Worm (Caenorhabditis elegans) whole organism, L3 larva: ENCODE results near the gene sru-9.

Source experiments
- R02D3.7 ChIP-seq: fragments of 150-350 bp; optimal IDR thresholded peaks from 2 replicates; lab custom pipeline; 2014; ENCODE audit warnings: missing biosample characterization, missing genetic modification characterization
- ZK546.5 ChIP-seq: sonication (generic microtip); optimal IDR thresholded peaks from 2 replicates; lab custom pipeline; 2017; ENCODE audit warnings: missing biosample characterization, missing genetic modification characterization
- aly-2 ChIP-seq: fragments of 150-350 bp; optimal IDR thresholded peaks from 2 replicates; lab custom pipeline; 2014; ENCODE audit warnings: missing biosample characterization, missing genetic modification characterization
- ama-1 ChIP-seq: fragments of 150-350 bp; optimal IDR thresholded peaks from 2 replicates; lab custom pipeline; 2018
- ceh-28 ChIP-seq: fragments of 150-350 bp; optimal IDR thresholded peaks from 2 replicates; lab custom pipeline; 2014; ENCODE audit warnings: missing biosample characterization, missing genetic modification reagents, missing genetic modification characterization
- ceh-82 ChIP-seq: fragments of 150-350 bp; optimal IDR thresholded peaks from 2 replicates; lab custom pipeline; 2014; ENCODE audit warnings: missing biosample characterization, missing genetic modification characterization
- ceh-9 ChIP-seq: sonication (generic microtip); optimal IDR thresholded peaks from 2 replicates; lab custom pipeline; 2018; ENCODE audit warnings: missing biosample characterization, missing genetic modification characterization
- elt-2 ChIP-seq: sonication (generic microtip); optimal IDR thresholded peaks from 2 replicates; lab custom pipeline; 2016; ENCODE audit warnings: missing genetic modification reagents, mild to moderate bottlenecking, missing genetic modification characterization, missing compliant biosample characterization
- elt-3 ChIP-seq, 3 experiments: fragments of 150-350 bp in 1 of 3; sonication (generic microtip) in 2 of 3; optimal IDR thresholded peaks; 2 replicates in 2 of 3; 4 replicates in 1 of 3; lab custom pipeline; 2014 to 2017; ENCODE audit warnings: missing biosample characterization in 3 of 3, missing genetic modification characterization in 3 of 3
- eor-1 ChIP-seq, 2 experiments: fragments of 150-350 bp; optimal IDR thresholded peaks; 2 replicates each; lab custom pipeline; 2014 to 2018; ENCODE audit warnings: missing biosample characterization in 2 of 2, missing genetic modification characterization in 2 of 2
- fkh-10 ChIP-seq: sonication (generic microtip); optimal IDR thresholded peaks from 2 replicates; lab custom pipeline; 2017; ENCODE audit warnings: missing biosample characterization, missing genetic modification reagents, missing genetic modification characterization
- fkh-2 ChIP-seq: fragments of 150-350 bp; optimal IDR thresholded peaks from 2 replicates; lab custom pipeline; 2014; ENCODE audit warnings: missing biosample characterization, missing genetic modification reagents, missing genetic modification characterization
- fos-1 ChIP-seq: fragments of 150-350 bp; optimal IDR thresholded peaks from 2 replicates; lab custom pipeline; 2014; ENCODE audit warnings: missing biosample characterization, missing genetic modification characterization
- hmg-11 ChIP-seq: sonication (generic microtip); optimal IDR thresholded peaks from 2 replicates; lab custom pipeline; 2016; ENCODE audit warnings: missing genetic modification characterization, missing compliant biosample characterization
- jun-1 ChIP-seq: fragments of 150-350 bp; optimal IDR thresholded peaks from 2 replicates; lab custom pipeline; 2014; ENCODE audit warnings: missing biosample characterization, missing genetic modification reagents, missing genetic modification characterization
- lin-15B ChIP-seq: fragments of 150-350 bp; optimal IDR thresholded peaks from 2 replicates; lab custom pipeline; 2014; ENCODE audit warnings: missing biosample characterization, missing genetic modification characterization
- lsy-12 ChIP-seq: sonication (generic microtip); optimal IDR thresholded peaks from 2 replicates; lab custom pipeline; 2016; ENCODE audit warnings: mild to moderate bottlenecking, missing genetic modification characterization, missing compliant biosample characterization
- mdl-1 ChIP-seq: fragments of 150-350 bp; optimal IDR thresholded peaks from 2 replicates; lab custom pipeline; 2014; ENCODE audit warnings: missing biosample characterization, missing genetic modification characterization
- nhr-11 ChIP-seq: fragments of 150-350 bp; optimal IDR thresholded peaks from 2 replicates; lab custom pipeline; 2014; ENCODE audit warnings: missing biosample characterization, missing genetic modification characterization
- nhr-12 ChIP-seq: fragments of 150-350 bp; optimal IDR thresholded peaks from 2 replicates; lab custom pipeline; 2014; ENCODE audit warnings: missing biosample characterization, missing genetic modification characterization
- nhr-23 ChIP-seq: fragments of 150-350 bp; optimal IDR thresholded peaks from 2 replicates; lab custom pipeline; 2014; ENCODE audit warnings: missing biosample characterization, missing genetic modification reagents, missing genetic modification characterization
- nhr-25 ChIP-seq: sonication (generic microtip); optimal IDR thresholded peaks from 2 replicates; lab custom pipeline; 2017; ENCODE audit warnings: missing biosample characterization, missing genetic modification characterization
- nhr-28 ChIP-seq: fragments of 150-350 bp; optimal IDR thresholded peaks from 2 replicates; lab custom pipeline; 2014; ENCODE audit warnings: missing biosample characterization, missing genetic modification characterization
- nhr-67 ChIP-seq: fragments of 150-350 bp; optimal IDR thresholded peaks from 2 replicates; lab custom pipeline; 2014; ENCODE audit warnings: missing biosample characterization, missing genetic modification characterization
- nhr-76 ChIP-seq: fragments of 150-350 bp; sonication (generic microtip); optimal IDR thresholded peaks from 5 replicates; lab custom pipeline; 2014; ENCODE audit warnings: missing biosample characterization, missing genetic modification characterization
- nhr-77 ChIP-seq: fragments of 150-350 bp; optimal IDR thresholded peaks from 2 replicates; lab custom pipeline; 2014; ENCODE audit warnings: missing biosample characterization, missing genetic modification characterization
- pha-4 ChIP-seq: fragments of 150-350 bp; optimal IDR thresholded peaks from 2 replicates; lab custom pipeline; 2014; ENCODE audit warnings: missing biosample characterization, missing genetic modification reagents, missing genetic modification characterization
- pqm-1 ChIP-seq: fragments of 150-350 bp; optimal IDR thresholded peaks from 2 replicates; lab custom pipeline; 2017; ENCODE audit warnings: missing biosample characterization, missing genetic modification characterization, inconsistent platforms
- skn-1 ChIP-seq: fragments of 150-350 bp; optimal IDR thresholded peaks from 2 replicates; lab custom pipeline; 2014; ENCODE audit warnings: missing biosample characterization, missing genetic modification characterization
- snpc-4 ChIP-seq: fragments of 150-350 bp; optimal IDR thresholded peaks from 2 replicates; lab custom pipeline; 2014; ENCODE audit warnings: missing biosample characterization, missing genetic modification characterization
- tbx-2 ChIP-seq: sonication (generic microtip); optimal IDR thresholded peaks from 2 replicates; lab custom pipeline; 2016; ENCODE audit warnings: mild to moderate bottlenecking, missing genetic modification characterization, missing compliant biosample characterization
- unc-39 ChIP-seq: sonication (generic microtip); optimal IDR thresholded peaks from 4 replicates; lab custom pipeline; 2017; ENCODE audit warnings: missing biosample characterization, missing genetic modification characterization
- unc-62 ChIP-seq: fragments of 150-350 bp; sonication (generic microtip); optimal IDR thresholded peaks from 4 replicates; lab custom pipeline; 2014; ENCODE audit warnings: missing biosample characterization, missing genetic modification reagents, missing genetic modification characterization
- zag-1 ChIP-seq: fragments of 150-350 bp; optimal IDR thresholded peaks from 2 replicates; lab custom pipeline; 2014; ENCODE audit warnings: missing biosample characterization, missing genetic modification characterization
- ztf-11 ChIP-seq: fragments of 150-350 bp; optimal IDR thresholded peaks from 2 replicates; lab custom pipeline; 2014; ENCODE audit warnings: missing biosample characterization, missing genetic modification characterization
- ztf-4 ChIP-seq: fragments of 150-350 bp; optimal IDR thresholded peaks from 2 replicates; lab custom pipeline; 2014; ENCODE audit warnings: missing biosample characterization, missing genetic modification characterization

Gene sru-9

DNA sequence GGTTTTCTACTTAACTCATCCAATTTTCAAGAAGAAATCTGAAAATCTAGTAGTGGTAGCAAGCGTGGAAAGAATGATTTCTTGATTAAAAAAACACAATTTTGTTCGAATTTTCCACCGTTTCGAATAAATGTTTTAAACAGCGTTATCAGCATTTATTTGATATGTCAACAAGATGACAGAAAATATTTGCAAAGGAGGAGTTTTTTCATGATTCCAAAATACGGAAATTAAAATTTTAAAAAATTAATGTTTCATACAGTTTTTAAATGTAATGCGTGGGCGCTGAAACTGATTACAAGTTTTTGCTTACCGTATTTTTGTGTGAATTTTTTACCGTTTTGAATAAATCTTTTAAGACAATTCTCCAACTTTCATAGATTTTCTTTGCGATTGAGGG lies 43.8 kb downstream of the sru-9 start:
- peak; percentile 22 for TF ChIP-seq pha-4
- TF ChIP-seq zag-1 (tag; lab: Kevin White, UChicago), result no peak
- no peak for TF ChIP-seq ztf-4 (tag; lab: Kevin White, UChicago)
- TF ChIP-seq aly-2, result no peak
- no peak for TF ChIP-seq ceh-28 (tag; lab: Kevin White, UChicago)

DNA sequence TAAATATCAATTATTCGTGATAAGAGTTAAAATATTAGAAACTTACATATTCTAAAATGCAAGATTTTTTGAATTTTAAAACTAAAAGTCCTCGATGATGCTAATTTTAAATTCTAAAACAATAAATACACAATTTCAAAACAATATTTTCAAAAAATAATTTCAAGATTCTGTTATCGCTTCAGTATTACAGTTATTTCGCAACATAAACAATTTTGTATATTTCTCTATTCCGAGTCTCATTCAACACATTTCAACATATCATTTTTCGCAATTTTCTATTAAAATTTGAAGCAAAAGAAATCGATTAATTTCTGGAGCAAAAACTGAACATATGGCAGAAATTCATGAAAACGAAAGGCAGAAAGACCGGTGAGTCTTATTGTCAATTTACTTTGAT lies 44.4 kb downstream of the sru-9 start, which contains the start of gene fbxa-98:
fbxa-98 (plus strand) TSS at position 243 of the 400 bp plus-strand sequence.
- TF ChIP-seq unc-39 (no peak), lsy-12 (tag; lab: Kevin White, UChicago) (no peak), elt-2 (tag; lab: Kevin White, UChicago) (no peak), pha-4 (no peak), lin-15B (tag; lab: Kevin White, UChicago) (no peak), ama-1 (lab: Kevin White, UChicago) (no peak), ZK546.5 (tag; lab: Kevin White, UChicago) (no peak), nhr-67 (tag; lab: Kevin White, UChicago) (no peak), nhr-23 (tag; lab: Kevin White, UChicago) (no peak), ceh-9 (tag; lab: Kevin White, UChicago) (no peak), nhr-28 (tag; lab: Kevin White, UChicago) (no peak), ztf-11 (no peak), nhr-77 (tag; lab: Kevin White, UChicago) (no peak), tbx-2 (tag; lab: Kevin White, UChicago) (no peak), ceh-28 (tag; lab: Kevin White, UChicago) (no peak), fkh-10 (GFP tag; lab: Kevin White, UChicago) (no peak)

DNA sequence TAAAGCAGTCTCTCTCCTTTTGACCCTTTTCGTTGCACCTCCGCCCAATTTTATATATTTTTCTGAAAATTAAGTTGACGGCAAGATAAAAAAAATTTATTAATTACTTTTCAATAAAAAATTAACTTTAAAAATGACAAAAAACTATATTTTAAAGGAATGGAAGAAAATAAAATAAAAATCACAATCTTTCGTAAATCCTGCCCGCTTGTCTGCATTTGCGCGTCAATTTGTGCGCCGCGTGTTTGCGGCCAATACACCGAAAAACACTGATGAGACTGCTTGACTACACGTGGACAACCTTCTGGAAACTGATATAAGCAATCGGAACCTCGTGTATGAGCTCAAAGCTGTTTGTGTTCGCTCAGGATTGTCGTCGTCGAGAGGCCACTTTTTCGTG lies 48.2 kb downstream of the sru-9 start, which contains the start of gene C08F11.7:
C08F11.7 (plus strand) TSS at position 301 of the 400 bp plus-strand sequence.
- no peak for TF ChIP-seq nhr-76 (tag; lab: Kevin White, UChicago)
- TF ChIP-seq pha-4, result no peak
- no peak for TF ChIP-seq hmg-11 (tag; lab: Kevin White, UChicago)
- TF ChIP-seq snpc-4 (tag; lab: Kevin White, UChicago), result no peak
- TF ChIP-seq fkh-10 (GFP tag; lab: Kevin White, UChicago), result no peak
- no peak for TF ChIP-seq nhr-12
- TF ChIP-seq jun-1 (tag; lab: Kevin White, UChicago), result no peak
- no peak for TF ChIP-seq elt-2 (tag; lab: Kevin White, UChicago)
- TF ChIP-seq mdl-1 (tag; lab: Kevin White, UChicago), result no peak
- no peak for TF ChIP-seq fkh-2 (tag; lab: Kevin White, UChicago)
- TF ChIP-seq nhr-11, result no peak
- TF ChIP-seq lin-15B (tag; lab: Kevin White, UChicago), result no peak
- TF ChIP-seq ZK546.5 (tag; lab: Kevin White, UChicago), result no peak
- TF ChIP-seq nhr-23 (tag; lab: Kevin White, UChicago), result no peak
- TF ChIP-seq eor-1 (tag; optimal IDR thresholded peaks at IDR 0.05; lab: Kevin White, UChicago), result no peak
- no peak for TF ChIP-seq R02D3.7 (tag; lab: Kevin White, UChicago)
- TF ChIP-seq fos-1 (tag; lab: Kevin White, UChicago), result no peak

DNA sequence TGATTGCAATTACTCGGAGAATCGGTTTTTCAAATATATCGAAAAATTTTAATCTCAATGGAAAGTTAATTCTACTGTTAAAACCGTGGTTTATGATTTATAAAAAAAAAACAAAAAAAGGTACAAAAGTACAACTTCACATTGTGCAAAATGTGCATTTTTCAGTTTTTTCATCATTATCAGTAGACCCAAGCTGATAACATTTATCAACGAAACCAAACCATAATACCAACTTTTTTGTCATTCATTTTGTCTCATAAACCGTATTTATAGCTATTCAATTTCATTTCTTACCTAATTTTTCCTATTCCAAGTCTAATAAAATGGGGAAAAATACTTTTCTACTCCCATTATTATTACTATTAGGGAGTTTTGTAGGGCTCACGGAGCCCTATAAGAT lies 50.2 kb downstream of the sru-9 start, which contains the start of gene ugt-22:
ugt-22 (plus strand) TSS at position 234 of the 400 bp plus-strand sequence.
- TF ChIP-seq nhr-23 (tag; lab: Kevin White, UChicago) (no peak), fkh-2 (tag; lab: Kevin White, UChicago) (no peak), lsy-12 (tag; lab: Kevin White, UChicago) (no peak), ceh-82 (no peak), skn-1 (tag; lab: Kevin White, UChicago) (peak; percentile 22), elt-3 (tag; optimal IDR thresholded peaks at IDR 0.05; lab: Kevin White, UChicago) (no peak), aly-2 (no peak), pqm-1 (tag; lab: Kevin White, UChicago) (peak; percentile 83), elt-2 (tag; lab: Kevin White, UChicago) (peak; percentile 86), pha-4 (no peak), ceh-9 (tag; lab: Kevin White, UChicago) (no peak), unc-62 (GFP tag; lab: Kevin White, UChicago) (no peak), nhr-25 (tag; lab: Kevin White, UChicago) (no peak)
- TF ChIP-seq, all 47 proteins: peak for 3
